Fruit fly (Drosophila melanogaster) whole organism, embryonic: ENCODE results near the gene CG1986.

Source experiments
- Atf3 ChIP-seq: fragments of 200-800 bp; sonication (Bioruptor generic); optimal IDR thresholded peaks from 3 replicates; lab custom pipeline; 2016; ENCODE audit warnings: missing biosample characterization, missing genetic modification characterization
- CG2202 ChIP-seq: fragments of 200-800 bp; sonication (Bioruptor generic); optimal IDR thresholded peaks from 2 replicates; lab custom pipeline; 2018; ENCODE audit warnings: missing biosample characterization, mild to moderate bottlenecking, missing genetic modification characterization
- CG7271 ChIP-seq: fragments of 200-800 bp; sonication (Bioruptor generic); optimal IDR thresholded peaks from 2 replicates; lab custom pipeline; 2018; ENCODE audit warnings: missing biosample characterization, mild to moderate bottlenecking, missing genetic modification characterization, moderate library complexity
- H15 ChIP-seq: fragments of 200-800 bp; sonication (Bioruptor generic); IDR thresholded peaks from 3 replicates; pipeline ENCODE4 v1.3.6; 2022; ENCODE audit warnings: missing biosample characterization, missing genetic modification characterization
- crp ChIP-seq, 2 experiments: fragments of 200-800 bp; sonication (Bioruptor generic); optimal IDR thresholded peaks; 2 replicates in 1 of 2; 3 replicates in 1 of 2; lab custom pipeline; 2017; ENCODE audit warnings: missing biosample characterization in 2 of 2, missing genetic modification characterization in 2 of 2, mild to moderate bottlenecking in 1 of 2, moderate library complexity in 1 of 2
- shn ChIP-seq: fragments of 200-800 bp; sonication (Bioruptor generic); optimal IDR thresholded peaks from 3 replicates; lab custom pipeline; 2016; ENCODE audit warnings: missing biosample characterization, missing genetic modification characterization
- trem ChIP-seq: fragments of 200-800 bp; optimal IDR thresholded peaks from 3 replicates; lab custom pipeline; 2019; ENCODE audit warnings: missing biosample characterization, mild to moderate bottlenecking, missing genetic modification characterization, moderate library complexity

DNA sequence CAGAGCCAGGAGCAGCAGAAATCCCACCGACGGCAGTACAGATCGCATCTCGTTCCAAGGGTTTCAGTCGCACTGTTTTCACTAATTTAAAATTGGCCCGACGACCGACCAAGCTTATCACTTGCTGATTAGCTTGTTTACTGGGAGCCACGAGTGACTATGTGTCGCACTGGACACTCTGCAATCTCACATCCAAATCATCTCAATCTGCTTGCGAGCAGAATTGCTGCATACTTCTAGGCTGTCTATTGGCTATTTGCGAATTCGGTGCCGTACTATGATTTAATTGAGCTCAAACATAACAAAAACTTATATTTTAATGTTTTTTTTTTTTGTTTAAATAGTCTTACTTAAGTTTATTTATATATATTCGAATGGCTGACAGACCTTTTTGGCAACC lies 37.0 kb downstream of the CG1986 start, which contains the start of gene CG32695:
- no peak for TF ChIP-seq Atf3
- no peak for TF ChIP-seq shn
- TF ChIP-seq CG2202 (tag; lab: Kevin White, UChicago), result no peak
- TF ChIP-seq crp (GFP tag; optimal IDR thresholded peaks at IDR 0.05; lab: Kevin White, UChicago), result no peak
- TF ChIP-seq trem (tag; lab: Kevin White, UChicago), result no peak
- no peak for TF ChIP-seq H15 (GFP tag; lab: Robert Waterston, UW)
- TF ChIP-seq CG7271 (tag; lab: Kevin White, UChicago), result no peak
